Fruit fly (Drosophila melanogaster): ENCODE results near the gene CG46339.
A peak's percentile ranks its signal among the peaks of the same experiment; 100 is the strongest.

Gene CG46339

dm6 chr3R:26957132-26957531, 41.6 kb downstream of the CG46339 start:
- TF ChIP-seq ovo (GFP tag; optimal IDR thresholded peaks at IDR 0.05), result no peak
- no peak for TF ChIP-seq CG7045 (GFP tag; optimal IDR thresholded peaks at IDR 0.05)
- TF ChIP-seq CG12768 (GFP tag; optimal IDR thresholded peaks at IDR 0.05), result no peak

- TF ChIP-seq CG7045 (GFP tag; optimal IDR thresholded peaks at IDR 0.05), result no peak
- no peak for TF ChIP-seq CG33017 (tag; optimal IDR thresholded peaks at IDR 0.05)
- TF ChIP-seq CG12768 (GFP tag; optimal IDR thresholded peaks at IDR 0.05), result no peak
- no peak for TF ChIP-seq Crg-1 (GFP tag; optimal IDR thresholded peaks at IDR 0.05)
- TF ChIP-seq CG5204 (GFP tag; optimal IDR thresholded peaks at IDR 0.05), result no peak
- no peak for TF ChIP-seq ovo (GFP tag; optimal IDR thresholded peaks at IDR 0.05)
Measured at dm6 chr3R:26958314-26958979, 42.9 kb downstream of the CG46339 start, which contains the start of gene CG6330. Gene CG6330, minus strand, starts transcription at chr3R:26958491.

dm6 chr3R:26960496-26960895, 44.9 kb downstream of the CG46339 start:
- TF ChIP-seq Hr96 (GFP tag; optimal IDR thresholded peaks at IDR 0.05) (no peak), Clk (GFP tag; optimal IDR thresholded peaks at IDR 0.05) (no peak), Crg-1 (GFP tag; optimal IDR thresholded peaks at IDR 0.05) (no peak), CG5204 (GFP tag; optimal IDR thresholded peaks at IDR 0.05) (no peak), CG33017 (tag; optimal IDR thresholded peaks at IDR 0.05) (no peak), CG7101 (tag; optimal IDR thresholded peaks at IDR 0.05) (no peak)

DNA sequence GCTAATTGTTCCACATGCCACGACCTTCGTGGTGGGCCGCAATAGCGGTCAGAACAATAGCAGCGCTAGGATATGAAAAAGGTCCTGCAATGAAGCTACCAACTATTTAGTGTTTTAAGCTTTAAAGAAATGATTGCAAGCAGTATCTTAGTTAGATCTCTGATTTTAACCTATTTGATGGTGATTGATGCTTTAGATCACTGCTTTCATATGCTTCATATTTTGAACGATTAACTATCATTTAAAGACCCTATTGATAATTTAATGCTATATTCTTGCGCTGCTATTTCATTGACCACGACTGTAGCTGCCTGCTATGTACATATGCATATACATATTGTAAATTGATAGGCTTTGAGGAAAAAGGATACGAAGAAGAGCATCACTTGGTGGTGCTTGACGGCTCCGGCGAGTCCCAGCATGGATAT, 48.2 kb downstream of the CG46339 start:
- TF ChIP-seq CG33017 (tag; optimal IDR thresholded peaks at IDR 0.05) (peak; percentile 71), cnc (optimal IDR thresholded peaks at IDR 0.05) (no peak), Crg-1 (GFP tag; optimal IDR thresholded peaks at IDR 0.05) (no peak), kay (GFP tag; ENCODE audit: borderline replicate concordance) (no peak), toe (GFP tag; optimal IDR thresholded peaks at IDR 0.05) (peak; percentile 55), CG14711 (tag; optimal IDR thresholded peaks at IDR 0.05) (peak; percentile 73), tj (GFP tag; optimal IDR thresholded peaks at IDR 0.05) (no peak), Mnt (GFP tag; optimal IDR thresholded peaks at IDR 0.05) (no peak), CG12768 (GFP tag; optimal IDR thresholded peaks at IDR 0.05) (peak; percentile 80), CG7101 (tag; optimal IDR thresholded peaks at IDR 0.05) (peak; percentile 45), CG5204 (GFP tag; optimal IDR thresholded peaks at IDR 0.05) (no peak), CG11617 (GFP tag; optimal IDR thresholded peaks at IDR 0.05) (peak; percentile 8), CG7045 (GFP tag; optimal IDR thresholded peaks at IDR 0.05) (peak; percentile 85), Clk (GFP tag; optimal IDR thresholded peaks at IDR 0.05) (peak; percentile 41), pad (GFP tag; optimal IDR thresholded peaks at IDR 0.05) (no peak), cic (GFP tag; optimal IDR thresholded peaks at IDR 0.05) (peak; percentile 28), bab1 (GFP tag; optimal IDR thresholded peaks at IDR 0.05) (no peak)

DNA sequence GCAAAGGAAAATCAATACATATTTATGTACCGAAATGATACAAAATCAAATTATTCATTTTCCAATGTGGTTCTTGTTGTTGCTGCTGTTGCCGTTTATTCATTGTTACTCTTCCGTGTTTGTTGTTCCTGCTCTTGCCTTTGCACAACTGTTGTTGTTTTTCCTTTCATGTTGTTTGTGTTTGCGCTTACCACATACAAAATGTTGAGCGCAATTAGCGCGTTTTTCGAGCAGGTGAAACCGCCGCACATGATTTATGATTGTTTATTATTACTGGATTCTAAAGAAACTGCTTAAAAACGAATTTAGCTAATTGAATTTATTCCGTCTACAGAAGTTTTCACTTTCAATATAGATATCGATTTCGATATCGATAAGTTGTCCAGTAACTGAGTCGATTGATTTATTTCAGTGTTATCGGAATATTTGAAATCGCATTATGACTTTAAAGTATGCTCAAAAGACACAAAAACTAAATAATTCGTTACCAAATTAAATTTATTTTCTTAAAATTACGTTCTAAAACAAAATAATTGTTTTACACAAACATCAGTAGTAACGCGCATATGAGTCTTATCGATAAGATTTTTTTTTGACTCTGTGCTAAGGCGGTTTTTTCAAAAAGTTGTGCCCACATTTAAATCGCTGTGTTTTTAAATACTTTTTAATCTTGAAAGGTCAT, 49.0 kb downstream of the CG46339 start, which contains the start of gene Tsp97E:
Gene Tsp97E (minus strand): TSS at position 366 of the 682 bp plus-strand sequence.
- TF ChIP-seq tj (GFP tag; optimal IDR thresholded peaks at IDR 0.05) (no peak), bab1 (GFP tag; optimal IDR thresholded peaks at IDR 0.05) (peak; percentile 54), CG12768 (GFP tag; optimal IDR thresholded peaks at IDR 0.05) (no peak), CG14711 (tag; optimal IDR thresholded peaks at IDR 0.05) (peak; percentile 15), Crg-1 (GFP tag; optimal IDR thresholded peaks at IDR 0.05) (no peak), CG33017 (tag; optimal IDR thresholded peaks at IDR 0.05) (peak; percentile 10), CG7045 (GFP tag; optimal IDR thresholded peaks at IDR 0.05) (no peak)

dm6 chr3R:26966385-26966784, 50.8 kb downstream of the CG46339 start, which contains the start of gene Gr97a:
Gene Gr97a, minus strand, starts transcription at chr3R:26966485.
- TF ChIP-seq toe (GFP tag; optimal IDR thresholded peaks at IDR 0.05), result no peak
- TF ChIP-seq CG14711 (tag; optimal IDR thresholded peaks at IDR 0.05), result no peak
- no peak for TF ChIP-seq Clk (GFP tag; optimal IDR thresholded peaks at IDR 0.05)
- no peak for TF ChIP-seq CG33017 (tag; optimal IDR thresholded peaks at IDR 0.05)
- TF ChIP-seq CG7045 (GFP tag; optimal IDR thresholded peaks at IDR 0.05), result no peak
- no peak for TF ChIP-seq bab1 (GFP tag; optimal IDR thresholded peaks at IDR 0.05)
- no peak for TF ChIP-seq CG1620 (GFP tag; optimal IDR thresholded peaks at IDR 0.05)
- TF ChIP-seq Mnt (GFP tag; optimal IDR thresholded peaks at IDR 0.05), result no peak
- TF ChIP-seq CG7101 (tag; optimal IDR thresholded peaks at IDR 0.05), result no peak
- TF ChIP-seq ovo (GFP tag; optimal IDR thresholded peaks at IDR 0.05), result no peak
- no peak for TF ChIP-seq pad (GFP tag; optimal IDR thresholded peaks at IDR 0.05)
- TF ChIP-seq cnc (optimal IDR thresholded peaks at IDR 0.05), result no peak
- no peak for TF ChIP-seq Hr96 (GFP tag; optimal IDR thresholded peaks at IDR 0.05)
- no peak for TF ChIP-seq CG5204 (GFP tag; optimal IDR thresholded peaks at IDR 0.05)

DNA sequence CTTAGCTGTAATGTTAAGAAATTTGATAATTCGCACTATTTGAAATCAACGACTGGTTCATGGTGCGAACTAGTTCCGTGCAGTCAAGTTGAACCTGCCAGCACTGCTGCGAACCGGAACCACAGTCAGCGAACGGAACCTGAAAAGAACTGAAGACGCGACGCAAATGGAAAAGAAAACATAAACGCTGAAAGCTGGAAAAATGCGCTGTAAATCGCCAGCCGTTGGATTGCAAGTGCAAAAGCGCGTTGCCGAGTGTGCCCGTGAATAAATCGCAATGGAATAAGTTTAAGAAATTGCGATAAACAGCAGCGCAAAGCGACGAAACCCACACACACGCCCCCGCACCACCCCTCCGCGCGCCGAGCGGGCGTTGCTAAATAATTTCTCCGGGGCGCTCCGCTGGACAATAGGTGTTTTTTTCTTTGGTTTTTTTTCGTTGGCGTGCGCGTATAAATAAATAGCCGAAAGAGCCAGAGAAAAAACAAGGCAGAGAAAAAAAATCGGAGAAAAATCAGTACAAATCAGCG, 51.3 kb downstream of the CG46339 start, which contains the start of gene CG5521:
Gene CG5521 (plus strand): TSS at position 137 of the 530 bp plus-strand sequence.
- TF ChIP-seq CG5204 (GFP tag; optimal IDR thresholded peaks at IDR 0.05) (no peak), pad (GFP tag; optimal IDR thresholded peaks at IDR 0.05) (no peak), kay (GFP tag; ENCODE audit: borderline replicate concordance) (no peak), CG7101 (tag; optimal IDR thresholded peaks at IDR 0.05) (no peak), Crg-1 (GFP tag; optimal IDR thresholded peaks at IDR 0.05) (no peak), CG11617 (GFP tag; optimal IDR thresholded peaks at IDR 0.05) (peak; percentile 0), CG12768 (GFP tag; optimal IDR thresholded peaks at IDR 0.05) (peak; percentile 6), CG1620 (GFP tag; optimal IDR thresholded peaks at IDR 0.05) (no peak), tj (GFP tag; optimal IDR thresholded peaks at IDR 0.05) (peak; percentile 15), CG33017 (tag; optimal IDR thresholded peaks at IDR 0.05) (no peak), cnc (optimal IDR thresholded peaks at IDR 0.05) (no peak), Mnt (GFP tag; optimal IDR thresholded peaks at IDR 0.05) (peak; percentile 23), bab1 (GFP tag; optimal IDR thresholded peaks at IDR 0.05) (peak; percentile 10)
